Worm (Caenorhabditis elegans): Measurements from ENCODE around the gene Y51H4A.6.

Y51H4A.6 gene

ce11 chrIV:16492327-16492726 lies 41.1 kb upstream of the Y51H4A.6 start (continued):
- TF ChIP-seq lin-13 (GFP tag; optimal IDR thresholded peaks at IDR 0.05) = peak; percentile 55
- no peak for TF ChIP-seq nhr-12 (tag; optimal IDR thresholded peaks at IDR 0.05)
- peak; percentile 43 for TF ChIP-seq grh-1 (GFP tag; IDR thresholded peaks at IDR 0.05)
- peak; percentile 41 for TF ChIP-seq aha-1 (tag; optimal IDR thresholded peaks at IDR 0.05)

- TF ChIP-seq vab-15 (tag; optimal IDR thresholded peaks at IDR 0.05) (no peak), lir-3 (tag; optimal IDR thresholded peaks at IDR 0.05; ENCODE audit: poor library complexity) (no peak), lin-35 (GFP tag; optimal IDR thresholded peaks at IDR 0.05) (no peak), elt-3 (tag; optimal IDR thresholded peaks at IDR 0.05) (no peak), unc-62 (GFP tag; optimal IDR thresholded peaks at IDR 0.05) (no peak), sptf-1 (tag; optimal IDR thresholded peaks at IDR 0.05) (no peak), ets-5 (GFP tag; IDR thresholded peaks at IDR 0.05) (no peak), nhr-237 (tag; optimal IDR thresholded peaks at IDR 0.05) (no peak)
These were observed 40.5 kb upstream of the Y51H4A.6 start for ce11 chrIV:16492937-16493336.

ce11 chrIV:16494007-16494406 lies 39.5 kb upstream of the Y51H4A.6 start:
- TF ChIP-seq elt-3 (tag; optimal IDR thresholded peaks at IDR 0.05) = no peak
- TF ChIP-seq xbp-1 (tag; optimal IDR thresholded peaks at IDR 0.05) = no peak
- TF ChIP-seq fos-1 (tag; optimal IDR thresholded peaks at IDR 0.05) = no peak
- peak; percentile 65 for TF ChIP-seq lin-14 (GFP tag; optimal IDR thresholded peaks at IDR 0.05)
- no peak for TF ChIP-seq sox-4 (tag; optimal IDR thresholded peaks at IDR 0.05)
- TF ChIP-seq C16A3.4 (tag; optimal IDR thresholded peaks at IDR 0.05) = no peak
- peak; percentile 42 for TF ChIP-seq fkh-10 (GFP tag; optimal IDR thresholded peaks at IDR 0.05)
- no peak for TF ChIP-seq C34B4.2 (tag; optimal IDR thresholded peaks at IDR 0.05)
- TF ChIP-seq nhr-85 (tag) = peak; percentile 41
- no peak for TF ChIP-seq jun-1 (tag; optimal IDR thresholded peaks at IDR 0.05)
- peak; percentile 5 for TF ChIP-seq dsc-1 (tag; optimal IDR thresholded peaks at IDR 0.05)
- no peak for TF ChIP-seq efl-1 (optimal IDR thresholded peaks at IDR 0.05)
- TF ChIP-seq efl-1 (GFP tag; optimal IDR thresholded peaks at IDR 0.05 in 1 of 2) = peak in 1 of 2 experiments; percentile 30

- TF ChIP-seq fkh-10 (GFP tag; optimal IDR thresholded peaks at IDR 0.05) (no peak), vab-15 (tag; optimal IDR thresholded peaks at IDR 0.05) (no peak), pqm-1 (tag; optimal IDR thresholded peaks at IDR 0.05) (no peak), nhr-71 (tag; optimal IDR thresholded peaks at IDR 0.05) (peak; percentile 45), lir-3 (tag; optimal IDR thresholded peaks at IDR 0.05; ENCODE audit: poor library complexity) (no peak), dsc-1 (tag; optimal IDR thresholded peaks at IDR 0.05) (peak; percentile 68), unc-130 (tag; optimal IDR thresholded peaks at IDR 0.05) (no peak), snpc-4 (tag; optimal IDR thresholded peaks at IDR 0.05) (no peak), ceh-8 (GFP tag; optimal IDR thresholded peaks at IDR 0.05) (no peak), ceh-82 (tag; optimal IDR thresholded peaks at IDR 0.05) (peak in 1 of 3 experiments; percentile 9), unc-62 (GFP tag; optimal IDR thresholded peaks at IDR 0.05) (no peak), ceh-63 (GFP tag; optimal IDR thresholded peaks at IDR 0.05) (no peak), lsy-2 (tag; optimal IDR thresholded peaks at IDR 0.05) (no peak), hlh-4 (tag; optimal IDR thresholded peaks at IDR 0.05) (no peak), efl-3 (GFP tag; optimal IDR thresholded peaks at IDR 0.05) (no peak), nhr-12 (tag; optimal IDR thresholded peaks at IDR 0.05) (no peak), efl-1 (optimal IDR thresholded peaks at IDR 0.05) (no peak), efl-1 (GFP tag; optimal IDR thresholded peaks at IDR 0.05 in 1 of 2) (peak in 1 of 2 experiments; percentile 89), skn-1 (tag; optimal IDR thresholded peaks at IDR 0.05) (peak; percentile 38), ceh-88 (GFP tag; IDR thresholded peaks at IDR 0.05) (no peak), egl-13 (tag; optimal IDR thresholded peaks at IDR 0.05) (no peak), alr-1 (tag; optimal IDR thresholded peaks at IDR 0.05; ENCODE audit: borderline replicate concordance) (no peak), F16B12.6 (tag; optimal IDR thresholded peaks at IDR 0.05) (no peak), C04F5.9 (tag; optimal IDR thresholded peaks at IDR 0.05) (no peak), fkh-8 (tag; optimal IDR thresholded peaks at IDR 0.05) (no peak), lin-39 (tag; optimal IDR thresholded peaks at IDR 0.05) (no peak), mdl-1 (tag; optimal IDR thresholded peaks at IDR 0.05) (no peak), lin-14 (GFP tag; optimal IDR thresholded peaks at IDR 0.05) (peak; percentile 58), zip-4 (GFP tag; optimal IDR thresholded peaks at IDR 0.05) (no peak), C34B4.2 (tag; optimal IDR thresholded peaks at IDR 0.05) (no peak), isw-1 (GFP tag; IDR thresholded peaks at IDR 0.05) (no peak), nhr-85 (tag) (peak; percentile 44), tbx-2 (tag; optimal IDR thresholded peaks at IDR 0.05) (no peak), rnt-1 (tag; optimal IDR thresholded peaks at IDR 0.05) (peak; percentile 34)
These were observed 37.0 kb upstream of the Y51H4A.6 start for ce11 chrIV:16496491-16496890.

Data from whole organism, L1 larva.